Fruit fly (Drosophila melanogaster) whole organism, embryonic: ENCODE measurements around the gene CG42495.

Source experiments
- Ada2b ChIP-seq: fragments of 200-800 bp; sonication (Bioruptor generic); IDR thresholded peaks from 2 replicates; pipeline ENCODE4 v1.3.6; 2022; ENCODE audit warnings: missing biosample characterization, missing genetic modification characterization
- CG10543 ChIP-seq: fragments of 200-800 bp; sonication (Bioruptor generic); optimal IDR thresholded peaks from 3 replicates; lab custom pipeline; 2017; ENCODE audit warnings: missing biosample characterization, mild to moderate bottlenecking, missing genetic modification characterization, moderate library complexity
- CG11504 ChIP-seq: fragments of 200-800 bp; sonication (Bioruptor generic); optimal IDR thresholded peaks from 3 replicates; lab custom pipeline; 2019; ENCODE audit warnings: missing biosample characterization, mild to moderate bottlenecking, missing genetic modification characterization, moderate library complexity
- CG12155 ChIP-seq: fragments of 200-800 bp; sonication (Bioruptor generic); optimal IDR thresholded peaks from 3 replicates; lab custom pipeline; 2016; ENCODE audit warnings: missing biosample characterization, missing genetic modification characterization
- CG12391 ChIP-seq: fragments of 200-800 bp; sonication (Bioruptor generic); optimal IDR thresholded peaks from 3 replicates; lab custom pipeline; 2018; ENCODE audit warnings: missing biosample characterization, mild to moderate bottlenecking, missing genetic modification characterization, moderate library complexity
- CG1602 ChIP-seq: fragments of 200-800 bp; sonication (Bioruptor generic); optimal IDR thresholded peaks from 3 replicates; lab custom pipeline; 2016; ENCODE audit warnings: missing biosample characterization, missing genetic modification characterization
- CG17829 ChIP-seq: fragments of 200-800 bp; optimal IDR thresholded peaks from 2 replicates; lab custom pipeline; 2019; ENCODE audit warnings: missing biosample characterization, mild to moderate bottlenecking, missing genetic modification characterization, moderate library complexity
- CG31388 ChIP-seq: fragments of 200-800 bp; sonication (Bioruptor generic); optimal IDR thresholded peaks from 2 replicates; lab custom pipeline; 2016; ENCODE audit warnings: missing biosample characterization, missing genetic modification characterization
- CG32772 ChIP-seq: fragments of 200-800 bp; sonication (Bioruptor generic); IDR thresholded peaks from 2 replicates; pipeline ENCODE4 v1.3.6; 2022; ENCODE audit warnings: missing biosample characterization, missing genetic modification characterization
- CG33213 ChIP-seq: fragments of 200-800 bp; sonication (Bioruptor generic); optimal IDR thresholded peaks from 3 replicates; lab custom pipeline; 2016; ENCODE audit warnings: missing biosample characterization, missing genetic modification characterization
- CG3995 ChIP-seq: fragments of 200-800 bp; sonication (Bioruptor generic); optimal IDR thresholded peaks from 3 replicates; lab custom pipeline; 2016; ENCODE audit warnings: missing biosample characterization, missing genetic modification characterization
- CG4424 ChIP-seq: fragments of 200-800 bp; sonication (Bioruptor generic); optimal IDR thresholded peaks from 3 replicates; lab custom pipeline; 2016; ENCODE audit warnings: missing biosample characterization, missing genetic modification characterization
- CG7556 ChIP-seq: fragments of 200-800 bp; sonication (Bioruptor generic); optimal IDR thresholded peaks from 2 replicates; lab custom pipeline; 2017; ENCODE audit warnings: missing biosample characterization, mild to moderate bottlenecking, missing genetic modification characterization
- CG7987 ChIP-seq: fragments of 200-800 bp; sonication (Bioruptor generic); optimal IDR thresholded peaks from 2 replicates; lab custom pipeline; 2018; ENCODE audit warnings: missing biosample characterization, mild to moderate bottlenecking, missing genetic modification characterization, moderate library complexity
- CG9437 ChIP-seq: fragments of 200-800 bp; sonication (Bioruptor generic); optimal IDR thresholded peaks from 2 replicates; lab custom pipeline; 2018; ENCODE audit warnings: missing biosample characterization, mild to moderate bottlenecking, missing genetic modification characterization
- D ChIP-seq, 2 experiments: fragments of 200-800 bp in 1 of 2; fragments of >200 bp in 1 of 2; sonication (Bioruptor generic) in 1 of 2; optimal IDR thresholded peaks; 2 replicates in 1 of 2; 3 replicates in 1 of 2; lab custom pipeline; 2017; ENCODE audit warnings: mild to moderate bottlenecking in 1 of 2, missing biosample characterization in 1 of 2, missing genetic modification characterization in 1 of 2, missing genetic modification reagents in 1 of 2
- Fer2 ChIP-seq: fragments of 200-800 bp; sonication (Bioruptor generic); optimal IDR thresholded peaks from 2 replicates; lab custom pipeline; 2018; ENCODE audit warnings: missing biosample characterization, mild to moderate bottlenecking, missing genetic modification characterization, moderate library complexity
- GATAe ChIP-seq: fragments of 200-800 bp; sonication (Bioruptor generic); conservative IDR thresholded peaks from 2 replicates; pipeline ENCODE4 v1.3.6; 2022; ENCODE audit warnings: missing biosample characterization, missing genetic modification characterization
- H2.0 ChIP-seq: fragments of 200-800 bp; sonication (Bioruptor generic); IDR thresholded peaks from 2 replicates; pipeline ENCODE4 v1.3.6; 2022; ENCODE audit warnings: missing biosample characterization, missing genetic modification characterization
- HHEX ChIP-seq: fragments of 200-800 bp; sonication (Bioruptor generic); optimal IDR thresholded peaks from 3 replicates; lab custom pipeline; 2017; ENCODE audit warnings: missing biosample characterization, mild to moderate bottlenecking, missing genetic modification characterization, missing genetic modification reagents
- HLH54F ChIP-seq: fragments of 200-800 bp; sonication (Bioruptor generic); optimal IDR thresholded peaks from 3 replicates; lab custom pipeline; 2016; ENCODE audit warnings: missing biosample characterization, missing genetic modification characterization
- Hr51 ChIP-seq, 2 experiments: fragments of 200-800 bp; sonication (Bioruptor generic); optimal IDR thresholded peaks; 2 replicates in 1 of 2; 3 replicates in 1 of 2; lab custom pipeline; 2016 to 2018; ENCODE audit warnings: missing biosample characterization in 2 of 2, missing genetic modification characterization in 2 of 2, mild to moderate bottlenecking in 1 of 2, moderate library complexity in 1 of 2
- Hsf ChIP-seq: fragments of 200-800 bp; sonication (Bioruptor generic); optimal IDR thresholded peaks from 3 replicates; lab custom pipeline; 2016; ENCODE audit warnings: missing biosample characterization, missing genetic modification characterization
- Mad ChIP-seq: fragments of 200-800 bp; sonication (Bioruptor generic); optimal IDR thresholded peaks from 2 replicates; lab custom pipeline; 2016; ENCODE audit warnings: missing biosample characterization, missing genetic modification characterization
- Med ChIP-seq: fragments of 200-800 bp; sonication (Bioruptor generic); peaks from one replicate; lab custom pipeline; 2016; ENCODE audit warnings: missing biosample characterization, missing genetic modification characterization, mild to moderate bottlenecking, inconsistent platforms, moderate library complexity
- Xbp1 ChIP-seq: fragments of 200-800 bp; sonication (Bioruptor generic); optimal IDR thresholded peaks from 3 replicates; lab custom pipeline; 2016; ENCODE audit warnings: missing biosample characterization, mild to moderate bottlenecking, missing genetic modification characterization
- bsh ChIP-seq, 2 experiments: fragments of 200-800 bp; sonication (Bioruptor generic); optimal IDR thresholded peaks; 2 replicates each; lab custom pipeline; 2017 to 2018; ENCODE audit warnings: mild to moderate bottlenecking in 2 of 2, missing biosample characterization in 2 of 2, missing genetic modification characterization in 2 of 2, moderate library complexity in 1 of 2
- cato ChIP-seq: fragments of 200-800 bp; sonication (Bioruptor generic); optimal IDR thresholded peaks from 2 replicates; lab custom pipeline; 2016; ENCODE audit warnings: missing biosample characterization, missing genetic modification characterization, borderline replicate concordance
- chinmo ChIP-seq: fragments of 200-800 bp; sonication (Bioruptor generic); IDR thresholded peaks from 4 replicates; pipeline ENCODE4 v1.3.6; 2022; ENCODE audit warnings: missing biosample characterization, missing genetic modification characterization; ENCODE audit not compliant: partially characterized antibody
- dati ChIP-seq: fragments of 200-800 bp; sonication (Bioruptor generic); IDR thresholded peaks from 2 replicates; pipeline ENCODE4 v1.3.6; 2022; ENCODE audit warnings: missing biosample characterization, missing genetic modification characterization
- dimm ChIP-seq: fragments of 200-800 bp; sonication (Bioruptor generic); IDR thresholded peaks from 2 replicates; pipeline ENCODE4 v1.3.6; 2022; ENCODE audit warnings: missing biosample characterization, missing genetic modification characterization
- fd96Cb ChIP-seq: fragments of 200-800 bp; sonication (Bioruptor generic); optimal IDR thresholded peaks from 2 replicates; lab custom pipeline; 2018; ENCODE audit warnings: missing biosample characterization, mild to moderate bottlenecking, missing genetic modification characterization, moderate library complexity
- gem ChIP-seq: fragments of 200-800 bp; sonication (Bioruptor generic); optimal IDR thresholded peaks from 2 replicates; lab custom pipeline; 2019; ENCODE audit warnings: missing biosample characterization, mild to moderate bottlenecking, missing genetic modification characterization, moderate library complexity
- grau ChIP-seq: fragments of 200-800 bp; optimal IDR thresholded peaks from 3 replicates; lab custom pipeline; 2019; ENCODE audit warnings: missing biosample characterization, mild to moderate bottlenecking, missing genetic modification characterization, moderate library complexity
- knrl ChIP-seq: fragments of 200-800 bp; sonication (Bioruptor generic); IDR thresholded peaks from 3 replicates; pipeline ENCODE4 v1.3.6; 2022; ENCODE audit warnings: missing biosample characterization, missing genetic modification characterization; ENCODE audit not compliant: partially characterized antibody
- lola ChIP-seq, 3 experiments: fragments of >200 bp in 2 of 3; fragments of 200-800 bp in 1 of 3; sonication (Bioruptor generic) in 1 of 3; optimal IDR thresholded peaks; 2 replicates each; lab custom pipeline; 2017 to 2019; ENCODE audit warnings: missing biosample characterization in 3 of 3, missing genetic modification characterization in 3 of 3, mild to moderate bottlenecking in 1 of 3, moderate library complexity in 1 of 3
- mld ChIP-seq: fragments of 200-800 bp; sonication (Bioruptor generic); IDR thresholded peaks from 3 replicates; pipeline ENCODE4 v1.3.6; 2022; ENCODE audit warnings: missing biosample characterization, missing genetic modification characterization; ENCODE audit not compliant: partially characterized antibody
- nmo ChIP-seq: fragments of 200-800 bp; sonication (Bioruptor generic); optimal IDR thresholded peaks from 2 replicates; lab custom pipeline; 2018; ENCODE audit warnings: missing biosample characterization, mild to moderate bottlenecking, missing genetic modification characterization, moderate library complexity
- onecut ChIP-seq: fragments of 200-800 bp; sonication (Bioruptor generic); IDR thresholded peaks from 2 replicates; pipeline ENCODE4 v1.3.6; 2022; ENCODE audit warnings: missing biosample characterization, missing genetic modification characterization
- org-1 ChIP-seq: fragments of 200-800 bp; sonication (Bioruptor generic); optimal IDR thresholded peaks from 2 replicates; lab custom pipeline; 2017; ENCODE audit warnings: missing biosample characterization, missing genetic modification characterization
- phol ChIP-seq: fragments of 200-800 bp; sonication (Bioruptor generic); optimal IDR thresholded peaks from 3 replicates; lab custom pipeline; 2018; ENCODE audit warnings: missing biosample characterization, mild to moderate bottlenecking, missing genetic modification characterization, moderate library complexity
- sc ChIP-seq, 3 experiments: fragments of >200 bp in 2 of 3; fragments of 200-800 bp in 1 of 3; sonication (Bioruptor generic) in 1 of 3; optimal IDR thresholded peaks; 2 replicates in 2 of 3; 3 replicates in 1 of 3; lab custom pipeline; 2017; ENCODE audit warnings: mild to moderate bottlenecking in 1 of 3, missing biosample characterization in 1 of 3, missing genetic modification characterization in 1 of 3, missing genetic modification reagents in 1 of 3
- slou ChIP-seq: fragments of 200-800 bp; sonication (Bioruptor generic); optimal IDR thresholded peaks from 3 replicates; lab custom pipeline; 2016; ENCODE audit warnings: missing biosample characterization, missing genetic modification characterization
- slp2 ChIP-seq: fragments of 200-800 bp; sonication (Bioruptor generic); optimal IDR thresholded peaks from 2 replicates; lab custom pipeline; 2016; ENCODE audit warnings: missing biosample characterization, missing genetic modification characterization
- so ChIP-seq: fragments of 200-800 bp; sonication (Bioruptor generic); IDR thresholded peaks from 3 replicates; pipeline ENCODE4 v1.3.6; 2022; ENCODE audit warnings: missing biosample characterization, missing genetic modification characterization
- tin ChIP-seq: fragments of 200-800 bp; sonication (Bioruptor generic); optimal IDR thresholded peaks from 3 replicates; lab custom pipeline; 2016; ENCODE audit warnings: missing biosample characterization, missing genetic modification characterization
- tio ChIP-seq: fragments of 200-800 bp; sonication (Bioruptor generic); optimal IDR thresholded peaks from 2 replicates; lab custom pipeline; 2017; ENCODE audit warnings: missing biosample characterization, missing genetic modification characterization, inconsistent platforms

Gene CG42495

DNA sequence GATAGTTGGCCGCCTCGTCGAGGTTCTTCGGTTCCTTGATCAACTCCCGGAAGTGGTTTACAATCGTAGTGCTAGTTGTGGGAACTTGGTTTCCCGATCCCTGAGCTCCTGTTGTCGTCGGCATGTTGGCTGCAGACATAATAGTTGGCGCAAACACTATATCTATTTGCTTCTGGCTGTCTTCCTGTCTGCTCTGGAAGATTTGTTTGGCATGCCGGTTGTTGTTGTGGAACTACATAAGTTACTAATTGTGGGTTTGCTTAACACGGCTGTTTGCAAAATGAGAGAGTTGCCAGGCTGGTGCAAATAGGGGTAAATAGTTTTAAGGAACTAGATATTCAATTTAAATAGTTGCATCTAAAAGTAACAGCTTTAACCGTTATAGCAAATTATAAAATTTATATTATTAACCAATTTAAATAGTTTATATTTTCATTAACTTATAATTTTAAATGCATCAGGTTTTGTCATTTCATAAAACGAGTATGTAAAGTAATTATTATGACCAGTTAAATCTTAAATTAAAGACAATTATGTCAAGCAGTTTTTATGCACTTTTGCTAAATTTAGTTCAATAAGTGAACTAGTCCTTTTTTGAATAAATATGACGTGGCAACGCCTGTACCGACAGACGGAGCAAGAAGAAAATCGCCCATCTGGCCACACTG lies 14.5 kb downstream of the CG42495 start, which contains the start of the genes Sgf11 and CG32202 (continued):
- no peak for TF ChIP-seq CG31388
- peak; percentile 46 for TF ChIP-seq cato (GFP tag; lab: Kevin White, UChicago)
- peak; percentile 70 for TF ChIP-seq CG1602 (GFP tag; lab: Kevin White, UChicago)
- TF ChIP-seq Hsf = peak; percentile 5
- TF ChIP-seq onecut (GFP tag; lab: Robert Waterston, UW) = 0 out of 2 replicates have a peak, but pooled peaks have one; percentile 18
- peak; percentile 70 for TF ChIP-seq CG3995
- TF ChIP-seq CG10543 (GFP tag; lab: Kevin White, UChicago) = peak; percentile 52
- peak; percentile 33; the same call in 2 of the 3 replicates for TF ChIP-seq knrl
- peak; percentile 71 for TF ChIP-seq Med (GFP tag; lab: Kevin White, UChicago)
- no peak for TF ChIP-seq sc (optimal IDR thresholded peaks at IDR 0.05; lab: Kevin White, UChicago)
- TF ChIP-seq sc (GFP tag; optimal IDR thresholded peaks at IDR 0.05; lab: Kevin White, UChicago) = peak; percentile 56
- peak; percentile 85 for TF ChIP-seq nmo (GFP tag; lab: Kevin White, UChicago)
- TF ChIP-seq H2.0 (GFP tag; lab: Robert Waterston, UW) = peak; percentile 38; the same call in 1 of the 2 replicates
- peak; percentile 56 for TF ChIP-seq CG4424
- peak in 1 of 3 experiments; percentile 78 for TF ChIP-seq lola (GFP tag; optimal IDR thresholded peaks at IDR 0.05; lab: Kevin White, UChicago)
- no peak for TF ChIP-seq so
- peak; percentile 76 for TF ChIP-seq CG9437 (GFP tag; lab: Kevin White, UChicago)
- no peak for TF ChIP-seq slou (GFP tag; lab: Kevin White, UChicago)
- peak; percentile 80 for TF ChIP-seq grau (tag; lab: Kevin White, UChicago)
- no peak for TF ChIP-seq dimm (GFP tag; lab: Robert Waterston, UW)
- TF ChIP-seq tin (GFP tag; lab: Kevin White, UChicago) = peak; percentile 34
- TF ChIP-seq Hr51 (GFP tag; optimal IDR thresholded peaks at IDR 0.05; lab: Kevin White, UChicago) = peak in 1 of 2 experiments; percentile 77
- TF ChIP-seq CG7987 (GFP tag; lab: Kevin White, UChicago) = no peak
- no peak for TF ChIP-seq dati (GFP tag; lab: Robert Waterston, UW)
- TF ChIP-seq slp2 (GFP tag; lab: Kevin White, UChicago) = no peak
- TF ChIP-seq Fer2 (tag; lab: Kevin White, UChicago) = peak; percentile 36
- peak; percentile 70 for TF ChIP-seq CG17829 (tag; lab: Kevin White, UChicago)
- TF ChIP-seq Xbp1 (GFP tag; lab: Kevin White, UChicago) = peak; percentile 73
- peak; percentile 46 for TF ChIP-seq fd96Cb (tag; lab: Kevin White, UChicago)
- peak; percentile 22 for TF ChIP-seq HLH54F
- TF ChIP-seq tio = peak; percentile 69
- TF ChIP-seq Mad = peak; percentile 56
- TF ChIP-seq HHEX (GFP tag; lab: Kevin White, UChicago) = peak; percentile 41
- TF ChIP-seq GATAe (GFP tag; lab: Robert Waterston, UW) = no peak
- TF ChIP-seq D (optimal IDR thresholded peaks at IDR 0.05; lab: Kevin White, UChicago) = no peak
- peak; percentile 22 for TF ChIP-seq D (GFP tag; optimal IDR thresholded peaks at IDR 0.05; lab: Kevin White, UChicago)
- peak; percentile 53 for TF ChIP-seq CG12155 (GFP tag; lab: Kevin White, UChicago)
- TF ChIP-seq mld (GFP tag; lab: Robert Waterston, UW) = no peak
- TF ChIP-seq org-1 = no peak
- peak; percentile 8 for TF ChIP-seq CG33213 (GFP tag; lab: Kevin White, UChicago)
- peak; percentile 62 for TF ChIP-seq CG32772 (GFP tag; lab: Robert Waterston, UW)
- TF ChIP-seq CG7556 = peak; percentile 80
- TF ChIP-seq Ada2b (GFP tag; lab: Robert Waterston, UW) = 0 out of 2 replicates have a peak, but pooled peaks have one; percentile 7
- TF ChIP-seq gem (tag; lab: Kevin White, UChicago) = peak; percentile 86
- peak; percentile 88 for TF ChIP-seq CG12391 (tag; lab: Kevin White, UChicago)
- peak; percentile 75 for TF ChIP-seq CG11504 (tag; lab: Kevin White, UChicago)
- TF ChIP-seq phol (tag; lab: Kevin White, UChicago) = peak; percentile 81
- TF ChIP-seq chinmo (GFP tag; lab: Robert Waterston, UW) = no peak
- TF ChIP-seq bsh (GFP tag; optimal IDR thresholded peaks at IDR 0.05; lab: Kevin White, UChicago) = peak in 1 of 2 experiments; percentile 63
